Worm (Caenorhabditis elegans): ENCODE measurements around the gene tag-120.

DNA sequence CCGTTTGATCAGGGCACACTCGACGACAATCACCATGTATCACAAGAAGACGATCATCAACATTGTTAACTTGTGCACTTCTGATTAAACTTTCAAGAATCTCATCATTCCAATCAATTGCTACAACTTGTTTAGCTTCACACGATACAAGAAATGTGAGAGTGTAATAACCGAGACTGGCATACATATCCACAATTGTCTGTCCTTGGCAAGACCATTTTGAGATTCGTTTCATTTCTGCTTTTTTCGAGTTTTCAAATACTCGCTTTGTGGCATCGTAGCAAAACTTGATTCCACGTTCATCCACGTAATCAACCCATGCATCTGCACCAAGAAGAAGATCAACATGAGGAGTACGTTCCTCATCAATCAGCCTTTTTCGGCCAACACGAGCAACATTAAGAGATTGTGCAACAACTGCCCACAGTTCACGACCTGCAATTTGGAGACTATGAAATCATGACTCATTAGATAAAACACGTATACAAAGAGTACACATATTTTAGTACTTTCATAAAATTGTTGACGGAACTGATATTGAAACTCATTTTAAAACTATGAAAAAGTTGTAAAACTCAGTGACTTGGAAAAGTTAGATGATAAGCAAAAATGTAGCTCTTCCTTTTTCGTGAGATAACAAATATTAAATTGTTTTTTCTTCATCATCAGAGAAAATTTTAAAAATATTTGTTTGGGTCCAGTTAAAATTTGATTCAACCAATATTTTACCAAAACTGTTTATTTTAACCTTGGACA is 3.0 kb upstream of the tag-120 start:
- TF ChIP-seq blmp-1 (tag; optimal IDR thresholded peaks at IDR 0.05), result no peak
- TF ChIP-seq sptf-1 (tag; optimal IDR thresholded peaks at IDR 0.05), result no peak
- no peak for TF ChIP-seq mep-1 (tag; optimal IDR thresholded peaks at IDR 0.05)
